Worm (Caenorhabditis elegans) whole organism, early embryonic: ENCODE data around the gene F58D12.1.

ENCODE experiments used
- B0310.2 ChIP-seq: sonication (generic microtip); optimal IDR thresholded peaks from 2 replicates; lab custom pipeline; 2016; ENCODE audit warnings: mild to moderate bottlenecking, missing genetic modification characterization, missing compliant biosample characterization
- F13C5.2 ChIP-seq: sonication (generic microtip); optimal IDR thresholded peaks from 2 replicates; lab custom pipeline; 2017; ENCODE audit warnings: mild to moderate bottlenecking, missing genetic modification characterization, inconsistent platforms, missing compliant biosample characterization
- aly-1 ChIP-seq: sonication (generic microtip); optimal IDR thresholded peaks from 2 replicates; lab custom pipeline; 2016; ENCODE audit warnings: missing genetic modification characterization, missing compliant biosample characterization
- ama-1 ChIP-seq: fragments of 150-350 bp; optimal IDR thresholded peaks from 2 replicates; lab custom pipeline; 2014
- ceh-13 ChIP-seq: fragments of 200-800 bp; sonication (Bioruptor generic); optimal IDR thresholded peaks from 2 replicates; lab custom pipeline; 2018; ENCODE audit warnings: mild to moderate bottlenecking, missing genetic modification characterization, missing compliant biosample characterization
- ceh-36 ChIP-seq: sonication (generic microtip); optimal IDR thresholded peaks from 2 replicates; lab custom pipeline; 2016; ENCODE audit warnings: missing genetic modification characterization, inconsistent platforms, missing compliant biosample characterization
- ets-7 ChIP-seq: sonication (generic microtip); optimal IDR thresholded peaks from 2 replicates; lab custom pipeline; 2016; ENCODE audit warnings: missing genotype, missing genetic modification characterization, missing compliant biosample characterization
- flt-1 ChIP-seq: fragments of 200-800 bp; sonication (Bioruptor generic); IDR thresholded peaks from 2 replicates; pipeline ENCODE4 v1.3.6; 2022; ENCODE audit warnings: missing genetic modification characterization, missing compliant biosample characterization
- hmbx-1 ChIP-seq: sonication (generic microtip); optimal IDR thresholded peaks from 2 replicates; lab custom pipeline; 2016; ENCODE audit warnings: mild to moderate bottlenecking, missing genetic modification characterization, missing compliant biosample characterization
- hmg-4 ChIP-seq: fragments of 200-800 bp; sonication (Bioruptor generic); optimal IDR thresholded peaks from 2 replicates; lab custom pipeline; 2018; ENCODE audit warnings: mild to moderate bottlenecking, missing genetic modification characterization, missing compliant biosample characterization
- hnd-1 ChIP-seq: sonication (generic microtip); optimal IDR thresholded peaks from 2 replicates; lab custom pipeline; 2016; ENCODE audit warnings: missing genetic modification characterization, missing compliant biosample characterization
- pes-1 ChIP-seq: fragments of 200-800 bp; sonication (Bioruptor generic); IDR thresholded peaks from 2 replicates; pipeline ENCODE4 v1.3.6; 2022; ENCODE audit warnings: missing genetic modification reagents, missing genetic modification characterization, missing compliant biosample characterization
- scrt-1 ChIP-seq: fragments of 200-800 bp; sonication (Bioruptor generic); IDR thresholded peaks from 2 replicates; pipeline ENCODE4 v1.3.6; 2022; ENCODE audit warnings: missing genetic modification characterization, missing compliant biosample characterization
- sea-1 ChIP-seq: fragments of 200-800 bp; sonication (Bioruptor generic); conservative IDR thresholded peaks from 2 replicates; pipeline ENCODE4 v1.3.6; 2022; ENCODE audit warnings: missing genetic modification characterization, missing compliant biosample characterization
- tbx-11 ChIP-seq: fragments of 200-800 bp; sonication (Bioruptor generic); IDR thresholded peaks from 2 replicates; pipeline ENCODE4 v1.3.6; 2022; ENCODE audit warnings: missing genetic modification characterization, missing compliant biosample characterization
- tbx-37 ChIP-seq: fragments of 200-800 bp; sonication (Bioruptor generic); conservative IDR thresholded peaks from 2 replicates; pipeline ENCODE4 v1.3.6; 2022; ENCODE audit warnings: missing genetic modification reagents, missing genetic modification characterization, missing compliant biosample characterization
- tra-4 ChIP-seq: sonication (generic microtip); optimal IDR thresholded peaks from 2 replicates; lab custom pipeline; 2017; ENCODE audit warnings: missing genetic modification characterization, missing compliant biosample characterization

F58D12.1 gene

ce11 chrV:14008353-14008859 is 41.0 kb upstream of the F58D12.1 start:
- no peak for TF ChIP-seq aly-1
- TF ChIP-seq ama-1, result peak; percentile 35

ce11 chrV:14010021-14010420 is 39.4 kb upstream of the F58D12.1 start:
- TF ChIP-seq ceh-13 (GFP tag; lab: Kevin White, UChicago) (no peak), pes-1 (no peak), ceh-36 (tag; lab: Kevin White, UChicago) (no peak), aly-1 (no peak), sea-1 (GFP tag; lab: Robert Waterston, UW) (no peak), tbx-11 (GFP tag; lab: Robert Waterston, UW) (no peak), tra-4 (no peak), ama-1 (no peak), tbx-37 (GFP tag; lab: Robert Waterston, UW) (no peak), B0310.2 (tag; lab: Kevin White, UChicago) (no peak), ets-7 (tag; lab: Kevin White, UChicago) (no peak), F13C5.2 (tag; lab: Kevin White, UChicago) (no peak), scrt-1 (no peak), flt-1 (no peak)

ce11 chrV:14011427-14011826 is 37.9 kb upstream of the F58D12.1 start:
- TF ChIP-seq aly-1 (no peak), scrt-1 (peak; percentile 38; the same call in 1 of the 2 replicates)

ce11 chrV:14012002-14012554 is 37.3 kb upstream of the F58D12.1 start, which contains the start of the genes ddx-17 and aip-1:
TSS of gene ddx-17 (minus strand) at chrV:14012052.
TSS of gene aip-1 (plus strand) at chrV:14012333.
- TF ChIP-seq hmbx-1, result no peak
- peak; percentile 42 for TF ChIP-seq F13C5.2 (tag; lab: Kevin White, UChicago)
- TF ChIP-seq ets-7 (tag; lab: Kevin White, UChicago), result no peak
- peak; percentile 18 for TF ChIP-seq ama-1
- no peak for TF ChIP-seq B0310.2 (tag; lab: Kevin White, UChicago)

- TF ChIP-seq hnd-1 (tag; lab: Kevin White, UChicago) (no peak), pes-1 (no peak), sea-1 (GFP tag; lab: Robert Waterston, UW) (no peak), F13C5.2 (tag; lab: Kevin White, UChicago) (no peak), tbx-37 (GFP tag; lab: Robert Waterston, UW) (no peak), ets-7 (tag; lab: Kevin White, UChicago) (no peak), flt-1 (no peak), hmg-4 (GFP tag; lab: Kevin White, UChicago) (no peak), tbx-11 (GFP tag; lab: Robert Waterston, UW) (no peak), ama-1 (no peak), aly-1 (no peak), scrt-1 (no peak), hmbx-1 (no peak), ceh-36 (tag; lab: Kevin White, UChicago) (no peak), ceh-13 (GFP tag; lab: Kevin White, UChicago) (no peak), B0310.2 (tag; lab: Kevin White, UChicago) (no peak), tra-4 (no peak)
These were observed 35.7 kb upstream of the F58D12.1 start for ce11 chrV:14013638-14014037.

ce11 chrV:14014395-14014794 is 35.0 kb upstream of the F58D12.1 start, which contains the start of gene end-3:
TSS of gene end-3 (plus strand) at chrV:14014695.
- TF ChIP-seq B0310.2 (tag; lab: Kevin White, UChicago), result no peak
- no peak for TF ChIP-seq tra-4
- TF ChIP-seq ceh-36 (tag; lab: Kevin White, UChicago), result no peak
- no peak for TF ChIP-seq pes-1
- TF ChIP-seq ets-7 (tag; lab: Kevin White, UChicago), result no peak
- TF ChIP-seq ama-1, result no peak
- no peak for TF ChIP-seq flt-1

- TF ChIP-seq tbx-37 (GFP tag; lab: Robert Waterston, UW), result no peak
- no peak for TF ChIP-seq ama-1
- TF ChIP-seq scrt-1, result no peak
- TF ChIP-seq B0310.2 (tag; lab: Kevin White, UChicago), result no peak
- TF ChIP-seq sea-1 (GFP tag; lab: Robert Waterston, UW), result no peak
- no peak for TF ChIP-seq ceh-13 (GFP tag; lab: Kevin White, UChicago)
- no peak for TF ChIP-seq hnd-1 (tag; lab: Kevin White, UChicago)
- no peak for TF ChIP-seq tra-4
- TF ChIP-seq ceh-36 (tag; lab: Kevin White, UChicago), result no peak
- TF ChIP-seq hmg-4 (GFP tag; lab: Kevin White, UChicago), result no peak
- TF ChIP-seq tbx-11 (GFP tag; lab: Robert Waterston, UW), result no peak
- TF ChIP-seq F13C5.2 (tag; lab: Kevin White, UChicago), result no peak
- TF ChIP-seq hmbx-1, result no peak
- TF ChIP-seq flt-1, result no peak
- no peak for TF ChIP-seq aly-1
- no peak for TF ChIP-seq ets-7 (tag; lab: Kevin White, UChicago)
These were observed 31.9 kb upstream of the F58D12.1 start, which contains the start of gene srh-308 for ce11 chrV:14017476-14017875. TSS of gene srh-308 (minus strand) at chrV:14017576.

- no peak for TF ChIP-seq ama-1
- TF ChIP-seq hmg-4 (GFP tag; lab: Kevin White, UChicago), result no peak
- TF ChIP-seq ceh-13 (GFP tag; lab: Kevin White, UChicago), result no peak
- TF ChIP-seq flt-1, result no peak
- no peak for TF ChIP-seq sea-1 (GFP tag; lab: Robert Waterston, UW)
- TF ChIP-seq tra-4, result no peak
- TF ChIP-seq hmbx-1, result no peak
- TF ChIP-seq scrt-1, result no peak
- no peak for TF ChIP-seq tbx-37 (GFP tag; lab: Robert Waterston, UW)
- no peak for TF ChIP-seq B0310.2 (tag; lab: Kevin White, UChicago)
These were observed 30.7 kb upstream of the F58D12.1 start, which contains the start of the genes mtl-2 and T08G5.1 for ce11 chrV:14018640-14019039. TSS of gene mtl-2 (minus strand) at chrV:14018673. TSS of gene T08G5.1 (plus strand) at chrV:14018766.
